Fruit fly (Drosophila melanogaster): ENCODE data around the gene lectin-22C.

DNA sequence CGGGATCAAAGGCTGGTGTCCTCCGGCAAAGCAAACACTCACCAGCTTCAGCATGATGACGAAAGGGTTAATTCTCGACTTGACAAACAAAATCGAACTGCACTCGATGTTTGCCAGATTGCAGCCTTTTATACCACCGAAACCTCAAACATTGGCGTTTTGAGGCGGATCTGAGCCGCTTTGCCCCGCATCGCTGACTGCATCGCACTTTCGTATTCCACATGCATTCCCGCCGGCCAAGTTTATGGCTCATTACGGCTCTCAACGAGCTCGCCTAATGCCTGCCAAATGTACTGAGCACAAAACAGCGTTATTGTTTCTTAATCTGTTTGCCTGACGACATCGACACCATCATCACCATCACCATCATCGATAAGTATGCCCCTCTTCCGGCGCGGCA is 30.0 kb downstream of the lectin-22C start, which contains the start of gene CG15353:
- TF ChIP-seq CG8478 (optimal IDR thresholded peaks at IDR 0.05) = no peak
- no peak for TF ChIP-seq CTCF (optimal IDR thresholded peaks at IDR 0.05)
